Worm (Caenorhabditis elegans) whole organism, late embryonic: ENCODE results near the gene pyr-1.

Source experiments
- ama-1 ChIP-seq: fragments of 150-350 bp; optimal IDR thresholded peaks from 2 replicates; lab custom pipeline; 2014
- ceh-2 ChIP-seq: sonication (generic microtip); optimal IDR thresholded peaks from 2 replicates; lab custom pipeline; 2016; ENCODE audit warnings: missing genotype, missing genetic modification characterization, missing compliant biosample characterization
- ceh-9 ChIP-seq: sonication (generic microtip); optimal IDR thresholded peaks from 2 replicates; lab custom pipeline; 2016; ENCODE audit warnings: mild to moderate bottlenecking, missing genetic modification characterization, inconsistent platforms, missing compliant biosample characterization
- elt-2 ChIP-seq: sonication (generic microtip); optimal IDR thresholded peaks from 2 replicates; lab custom pipeline; 2016; ENCODE audit warnings: missing genetic modification reagents, missing genetic modification characterization, missing compliant biosample characterization
- ets-4 ChIP-seq: sonication (generic microtip); optimal IDR thresholded peaks from 2 replicates; lab custom pipeline; 2016; ENCODE audit warnings: missing genetic modification characterization, missing compliant biosample characterization
- fkh-10 ChIP-seq: fragments of 150-350 bp; optimal IDR thresholded peaks from 2 replicates; lab custom pipeline; 2014; ENCODE audit warnings: missing biosample characterization, missing genetic modification reagents, missing genetic modification characterization
- lim-6 ChIP-seq: sonication (generic microtip); optimal IDR thresholded peaks from 2 replicates; lab custom pipeline; 2016; ENCODE audit warnings: missing genetic modification characterization, missing compliant biosample characterization
- nhr-11 ChIP-seq: fragments of 150-350 bp; optimal IDR thresholded peaks from 2 replicates; lab custom pipeline; 2014; ENCODE audit warnings: missing biosample characterization, missing genetic modification characterization
- nhr-232 ChIP-seq: sonication (generic microtip); optimal IDR thresholded peaks from 2 replicates; lab custom pipeline; 2016; ENCODE audit warnings: missing genetic modification characterization, missing compliant biosample characterization
- pha-4 ChIP-seq: fragments of 150-350 bp; optimal IDR thresholded peaks from 2 replicates; lab custom pipeline; 2018; ENCODE audit warnings: missing biosample characterization, missing genetic modification reagents, missing genetic modification characterization

ce11 chrII:8611330-8611729 is 39.6 kb upstream of the pyr-1 start:
- no peak for TF ChIP-seq ets-4 (tag; lab: Kevin White, UChicago)
- no peak for TF ChIP-seq elt-2
- TF ChIP-seq ceh-9 (tag; lab: Kevin White, UChicago): no peak
- TF ChIP-seq ceh-2: no peak
- TF ChIP-seq pha-4 (tag; lab: Kevin White, UChicago): no peak
- no peak for TF ChIP-seq nhr-232 (tag; lab: Kevin White, UChicago)
- no peak for TF ChIP-seq ama-1 (lab: Kevin White, UChicago)
- no peak for TF ChIP-seq fkh-10
- TF ChIP-seq nhr-11 (tag; lab: Kevin White, UChicago): no peak
- TF ChIP-seq lim-6: no peak
